Worm (Caenorhabditis elegans): ENCODE results near the gene lbp-9.

- no peak for TF ChIP-seq him-1 (tag; optimal IDR thresholded peaks at IDR 0.05)
- TF ChIP-seq dao-5 (tag; optimal IDR thresholded peaks at IDR 0.05) = no peak
- no peak for TF ChIP-seq W03F9.2 (tag; optimal IDR thresholded peaks at IDR 0.05)
Observed at ce11 chrV:2045956-2046355, 22.3 kb upstream of the lbp-9 start, which contains the start of gene Y40B10A.5.

All from whole organism, L4/young adult.